Worm (Caenorhabditis elegans) whole organism, L4 larva: Measurements from ENCODE around the gene ZK666.11.
A peak's percentile ranks its signal among the peaks of the same experiment; 100 is the strongest.

ENCODE experiments used
- F37D6.2 ChIP-seq: sonication (generic microtip); optimal IDR thresholded peaks from 2 replicates; lab custom pipeline; 2016; ENCODE audit warnings: mild to moderate bottlenecking, missing genetic modification characterization, missing compliant biosample characterization
- aly-2 ChIP-seq: sonication (generic microtip); optimal IDR thresholded peaks from 2 replicates; lab custom pipeline; 2018; ENCODE audit warnings: missing biosample characterization, missing genetic modification characterization
- fkh-10 ChIP-seq: fragments of 150-350 bp; optimal IDR thresholded peaks from 2 replicates; lab custom pipeline; 2014; ENCODE audit warnings: missing biosample characterization, missing genetic modification reagents, missing genetic modification characterization
- hlh-11 ChIP-seq: fragments of 200-800 bp; sonication (Bioruptor generic); optimal IDR thresholded peaks from 2 replicates; lab custom pipeline; 2018; ENCODE audit warnings: mild to moderate bottlenecking, missing genetic modification characterization, missing compliant biosample characterization
- lin-15B ChIP-seq: fragments of 150-350 bp; sonication (generic microtip); optimal IDR thresholded peaks from 3 replicates; lab custom pipeline; 2014; ENCODE audit warnings: missing biosample characterization, missing genetic modification characterization
- lsy-2 ChIP-seq, 2 experiments: fragments of 150-350 bp in 1 of 2; sonication (generic microtip) in 1 of 2; optimal IDR thresholded peaks; 2 replicates each; lab custom pipeline; 2014 to 2017; ENCODE audit warnings: missing biosample characterization in 2 of 2, missing genetic modification characterization in 2 of 2
- madf-9 ChIP-seq: fragments of 200-800 bp; sonication (Bioruptor generic); conservative IDR thresholded peaks from 2 replicates; pipeline ENCODE4 v1.3.6; 2022; ENCODE audit warnings: missing genetic modification reagents, missing genetic modification characterization, missing compliant biosample characterization
- nhr-10 ChIP-seq: fragments of 150-350 bp; optimal IDR thresholded peaks from 2 replicates; lab custom pipeline; 2014; ENCODE audit warnings: missing biosample characterization, missing genetic modification characterization
- nhr-237 ChIP-seq: sonication (generic microtip); optimal IDR thresholded peaks from 2 replicates; lab custom pipeline; 2017; ENCODE audit warnings: missing biosample characterization, missing genetic modification characterization

- TF ChIP-seq aly-2 (tag; lab: Kevin White, UChicago) (no peak), nhr-10 (no peak), lsy-2 (tag; optimal IDR thresholded peaks at IDR 0.05; lab: Kevin White, UChicago) (no peak), fkh-10 (GFP tag; lab: Kevin White, UChicago) (no peak), lin-15B (no peak), F37D6.2 (tag; lab: Kevin White, UChicago) (no peak), madf-9 (no peak), hlh-11 (tag; lab: Kevin White, UChicago) (peak; percentile 20), nhr-237 (no peak)
These were observed 34.1 kb downstream of the ZK666.11 start for ce11 chrII:10516375-10516774.
